Fruit fly (Drosophila melanogaster) whole organism, embryonic: ENCODE data around the gene Cpr92A.

Experiments used
- Atf-2 ChIP-seq: fragments of 200-800 bp; sonication (Bioruptor generic); optimal IDR thresholded peaks from 2 replicates; lab custom pipeline; 2016; ENCODE audit warnings: missing biosample characterization, missing genetic modification characterization
- CG10209 ChIP-seq: fragments of 200-800 bp; sonication (Bioruptor generic); optimal IDR thresholded peaks from 3 replicates; lab custom pipeline; 2017; ENCODE audit warnings: missing biosample characterization, mild to moderate bottlenecking, missing genetic modification characterization, missing genetic modification reagents
- CG10267 ChIP-seq: fragments of 200-800 bp; sonication (Bioruptor generic); optimal IDR thresholded peaks from 2 replicates; lab custom pipeline; 2018; ENCODE audit warnings: missing biosample characterization, mild to moderate bottlenecking, missing genetic modification characterization, moderate library complexity
- CG12155 ChIP-seq: fragments of 200-800 bp; sonication (Bioruptor generic); optimal IDR thresholded peaks from 3 replicates; lab custom pipeline; 2016; ENCODE audit warnings: missing biosample characterization, missing genetic modification characterization
- CG13123 ChIP-seq: fragments of 200-800 bp; sonication (Bioruptor generic); optimal IDR thresholded peaks from 2 replicates; lab custom pipeline; 2016; ENCODE audit warnings: missing biosample characterization, missing genetic modification characterization
- CG13296 ChIP-seq: fragments of 200-800 bp; sonication (Bioruptor generic); optimal IDR thresholded peaks from 3 replicates; lab custom pipeline; 2018; ENCODE audit warnings: missing biosample characterization, mild to moderate bottlenecking, missing genetic modification characterization
- CG14860 ChIP-seq: fragments of 200-800 bp; sonication (Bioruptor generic); IDR thresholded peaks from 3 replicates; pipeline ENCODE4 v1.3.6; 2022; ENCODE audit warnings: missing biosample characterization, missing genetic modification characterization; ENCODE audit not compliant: partially characterized antibody
- CG15601 ChIP-seq: fragments of 200-800 bp; sonication (Bioruptor generic); optimal IDR thresholded peaks from 3 replicates; lab custom pipeline; 2019; ENCODE audit warnings: missing biosample characterization, mild to moderate bottlenecking, missing genetic modification characterization, moderate library complexity
- CG17359 ChIP-seq: fragments of 200-800 bp; sonication (Bioruptor generic); optimal IDR thresholded peaks from 3 replicates; lab custom pipeline; 2018; ENCODE audit warnings: missing biosample characterization, mild to moderate bottlenecking, missing genetic modification characterization, moderate library complexity
- CG17361 ChIP-seq: fragments of 200-800 bp; sonication (Bioruptor generic); IDR thresholded peaks from 3 replicates; pipeline ENCODE4 v1.3.6; 2022; ENCODE audit warnings: missing biosample characterization, missing genetic modification characterization
- CG17612 ChIP-seq: fragments of 200-800 bp; sonication (Bioruptor generic); IDR thresholded peaks from 2 replicates; pipeline ENCODE4 v1.3.6; 2022; ENCODE audit warnings: missing biosample characterization, missing genetic modification characterization
- CG18619 ChIP-seq: fragments of 200-800 bp; sonication (Bioruptor generic); optimal IDR thresholded peaks from 3 replicates; lab custom pipeline; 2017; ENCODE audit warnings: missing biosample characterization, mild to moderate bottlenecking, missing genetic modification characterization
- CG2116 ChIP-seq: fragments of 200-800 bp; sonication (Bioruptor generic); optimal IDR thresholded peaks from 3 replicates; lab custom pipeline; 2018; ENCODE audit warnings: missing biosample characterization, mild to moderate bottlenecking, missing genetic modification characterization
- CG2202 ChIP-seq: fragments of 200-800 bp; sonication (Bioruptor generic); optimal IDR thresholded peaks from 2 replicates; lab custom pipeline; 2018; ENCODE audit warnings: missing biosample characterization, mild to moderate bottlenecking, missing genetic modification characterization
- CG34376 ChIP-seq: fragments of 200-800 bp; sonication (Bioruptor generic); optimal IDR thresholded peaks from 2 replicates; lab custom pipeline; 2018; ENCODE audit warnings: missing biosample characterization, mild to moderate bottlenecking, missing genetic modification characterization
- CG4360 ChIP-seq: fragments of 200-800 bp; sonication (Bioruptor generic); IDR thresholded peaks from 2 replicates; pipeline ENCODE4 v1.3.6; 2022; ENCODE audit warnings: missing biosample characterization, missing genetic modification characterization
- CG4617 ChIP-seq: fragments of 200-800 bp; sonication (Bioruptor generic); optimal IDR thresholded peaks from 3 replicates; lab custom pipeline; 2016; ENCODE audit warnings: missing biosample characterization, missing genetic modification characterization, borderline replicate concordance
- CG6175 ChIP-seq: fragments of 200-800 bp; sonication (Bioruptor generic); IDR thresholded peaks from 3 replicates; pipeline ENCODE4 v1.3.6; 2022; ENCODE audit warnings: missing biosample characterization, missing genetic modification characterization
- CG8478 ChIP-seq: fragments of >200 bp; optimal IDR thresholded peaks from 2 replicates; lab custom pipeline; 2018
- CTCF ChIP-seq: fragments of 200-800 bp; sonication (Bioruptor generic); optimal IDR thresholded peaks from 2 replicates; lab custom pipeline; 2017; ENCODE audit warnings: missing biosample characterization, mild to moderate bottlenecking, missing genetic modification characterization, moderate library complexity
- Chrac-16 ChIP-seq: fragments of 200-800 bp; sonication (Bioruptor generic); optimal IDR thresholded peaks from 3 replicates; lab custom pipeline; 2016; ENCODE audit warnings: missing biosample characterization, missing genetic modification characterization
- CoRest ChIP-seq: fragments of 200-800 bp; sonication (Bioruptor generic); optimal IDR thresholded peaks from 3 replicates; lab custom pipeline; 2018; ENCODE audit warnings: missing biosample characterization, mild to moderate bottlenecking, missing genetic modification characterization, moderate library complexity
- Dbx ChIP-seq: fragments of 200-800 bp; sonication (Bioruptor generic); IDR thresholded peaks from 3 replicates; pipeline ENCODE4 v1.3.6; 2022; ENCODE audit warnings: missing biosample characterization, missing genetic modification characterization
- Deaf1 ChIP-seq: fragments of 200-800 bp; optimal IDR thresholded peaks from 3 replicates; lab custom pipeline; 2019; ENCODE audit warnings: missing biosample characterization, mild to moderate bottlenecking, missing genetic modification characterization, moderate library complexity
- Dll ChIP-seq: fragments of 200-800 bp; sonication (Bioruptor generic); IDR thresholded peaks from 4 replicates; pipeline ENCODE4 v1.3.6; 2022; ENCODE audit warnings: missing biosample characterization, missing genetic modification characterization; ENCODE audit not compliant: partially characterized antibody
- Doc3 ChIP-seq: fragments of 200-800 bp; sonication (Bioruptor generic); IDR thresholded peaks from 3 replicates; pipeline ENCODE4 v1.3.6; 2022; ENCODE audit warnings: missing biosample characterization, missing genetic modification characterization; ENCODE audit not compliant: partially characterized antibody
- E2f1 ChIP-seq: fragments of 200-800 bp; sonication (Bioruptor generic); IDR thresholded peaks from 2 replicates; pipeline ENCODE4 v1.3.6; 2022; ENCODE audit warnings: missing biosample characterization, missing genetic modification characterization
- E2f2 ChIP-seq: fragments of 200-800 bp; sonication (Bioruptor generic); IDR thresholded peaks from 2 replicates; pipeline ENCODE4 v1.3.6; 2022; ENCODE audit warnings: missing biosample characterization, missing genetic modification characterization
- Fer3 ChIP-seq: fragments of 200-800 bp; sonication (Bioruptor generic); optimal IDR thresholded peaks from 2 replicates; lab custom pipeline; 2018; ENCODE audit warnings: missing biosample characterization, mild to moderate bottlenecking, missing genetic modification characterization, moderate library complexity
- HLH54F ChIP-seq: fragments of 200-800 bp; sonication (Bioruptor generic); optimal IDR thresholded peaks from 3 replicates; lab custom pipeline; 2016; ENCODE audit warnings: missing biosample characterization, missing genetic modification characterization
- Hand ChIP-seq: fragments of 200-800 bp; sonication (Bioruptor generic); optimal IDR thresholded peaks from 2 replicates; lab custom pipeline; 2017; ENCODE audit warnings: mild to moderate bottlenecking, missing biosample characterization, missing genetic modification reagents, missing genetic modification characterization
- Lim3 ChIP-seq: fragments of 200-800 bp; sonication (Bioruptor generic); IDR thresholded peaks from 2 replicates; pipeline ENCODE4 v1.3.6; 2022; ENCODE audit warnings: missing biosample characterization, missing genetic modification characterization
- Nf-YC ChIP-seq: fragments of 200-800 bp; optimal IDR thresholded peaks from 3 replicates; lab custom pipeline; 2019; ENCODE audit warnings: missing biosample characterization, mild to moderate bottlenecking, missing genetic modification characterization, moderate library complexity
- Ravus ChIP-seq: fragments of 200-800 bp; sonication (Bioruptor generic); IDR thresholded peaks from 2 replicates; pipeline ENCODE4 v1.3.6; 2022; ENCODE audit warnings: missing biosample characterization, missing genetic modification characterization
- Sry-δ ChIP-seq: fragments of 200-800 bp; sonication (Bioruptor generic); optimal IDR thresholded peaks from 2 replicates; lab custom pipeline; 2016; ENCODE audit warnings: missing biosample characterization, missing genetic modification characterization
- Vsx1 ChIP-seq: fragments of 200-800 bp; sonication (Bioruptor generic); optimal IDR thresholded peaks from 2 replicates; lab custom pipeline; 2017; ENCODE audit warnings: missing biosample characterization, mild to moderate bottlenecking, missing genetic modification characterization, missing genetic modification reagents
- bcd ChIP-seq: fragments of 200-800 bp; sonication (Bioruptor generic); optimal IDR thresholded peaks from 2 replicates; lab custom pipeline; 2017; ENCODE audit warnings: missing biosample characterization, mild to moderate bottlenecking, missing genetic modification characterization
- chn ChIP-seq: fragments of 200-800 bp; sonication (Bioruptor generic); optimal IDR thresholded peaks from 2 replicates; lab custom pipeline; 2016; ENCODE audit warnings: missing biosample characterization, missing genetic modification characterization
- da ChIP-seq: fragments of 200-800 bp; sonication (Bioruptor generic); optimal IDR thresholded peaks from 2 replicates; lab custom pipeline; 2016; ENCODE audit warnings: missing biosample characterization, missing genetic modification characterization
- dan ChIP-seq: fragments of 200-800 bp; sonication (Bioruptor generic); IDR thresholded peaks from 2 replicates; pipeline ENCODE4 v1.3.6; 2022; ENCODE audit warnings: missing biosample characterization, missing genetic modification characterization
- eve ChIP-seq, 2 experiments: fragments of >200 bp; optimal IDR thresholded peaks; 2 replicates each; lab custom pipeline; 2017; ENCODE audit warnings: missing biosample characterization in 2 of 2, missing genetic modification characterization in 2 of 2
- hth ChIP-seq: fragments of >200 bp; optimal IDR thresholded peaks from 2 replicates; lab custom pipeline; 2017; ENCODE audit warnings: inconsistent platforms
- ind ChIP-seq: fragments of 200-800 bp; sonication (Bioruptor generic); optimal IDR thresholded peaks from 3 replicates; lab custom pipeline; 2016; ENCODE audit warnings: missing biosample characterization, missing genetic modification characterization
- insv ChIP-seq, 2 experiments: fragments of 200-800 bp; sonication (Bioruptor generic); optimal IDR thresholded peaks; 3 replicates each; lab custom pipeline; 2016 to 2018; ENCODE audit warnings: missing biosample characterization in 2 of 2, missing genetic modification characterization in 2 of 2
- jigr1 ChIP-seq: fragments of 200-800 bp; sonication (Bioruptor generic); IDR thresholded peaks from 3 replicates; pipeline ENCODE4 v1.3.6; 2022; ENCODE audit warnings: missing biosample characterization, missing genetic modification characterization
- knrl ChIP-seq: fragments of 200-800 bp; sonication (Bioruptor generic); IDR thresholded peaks from 3 replicates; pipeline ENCODE4 v1.3.6; 2022; ENCODE audit warnings: missing biosample characterization, missing genetic modification characterization; ENCODE audit not compliant: partially characterized antibody
- lilli ChIP-seq: fragments of 200-800 bp; sonication (Bioruptor generic); optimal IDR thresholded peaks from 3 replicates; lab custom pipeline; 2016; ENCODE audit warnings: missing biosample characterization, missing genetic modification characterization
- maf-S ChIP-seq: fragments of 200-800 bp; sonication (Bioruptor generic); optimal IDR thresholded peaks from 2 replicates; lab custom pipeline; 2016; ENCODE audit warnings: missing biosample characterization, missing genetic modification characterization
- scrt ChIP-seq: fragments of 200-800 bp; sonication (Bioruptor generic); optimal IDR thresholded peaks from 2 replicates; lab custom pipeline; 2018; ENCODE audit warnings: missing biosample characterization, mild to moderate bottlenecking, missing genetic modification characterization, moderate library complexity
- sens ChIP-seq: fragments of 200-800 bp; sonication (Bioruptor generic); peaks from one replicate; lab custom pipeline; 2016; ENCODE audit warnings: missing biosample characterization, missing genetic modification characterization
- sob ChIP-seq: fragments of 200-800 bp; sonication (Bioruptor generic); IDR thresholded peaks from 2 replicates; pipeline ENCODE4 v1.3.6; 2022; ENCODE audit warnings: missing biosample characterization, missing genetic modification characterization
- trh ChIP-seq: fragments of 200-800 bp; sonication (Bioruptor generic); optimal IDR thresholded peaks from 2 replicates; lab custom pipeline; 2016; ENCODE audit warnings: missing biosample characterization, missing genetic modification characterization
- vnd ChIP-seq: fragments of 200-800 bp; sonication (Bioruptor generic); IDR thresholded peaks from 3 replicates; pipeline ENCODE4 v1.3.6; 2022; ENCODE audit warnings: missing biosample characterization, missing genetic modification characterization; ENCODE audit not compliant: partially characterized antibody

The Cpr92A gene

dm6 chr3R:19642893-19643270 lies 44.1 kb upstream of the Cpr92A start (continued):
- TF ChIP-seq CG10209: no peak
- TF ChIP-seq Atf-2 (GFP tag; lab: Kevin White, UChicago): no peak
- TF ChIP-seq sob: peak; percentile 70
- no peak for TF ChIP-seq CG18619 (GFP tag; lab: Kevin White, UChicago)
- TF ChIP-seq CG4360 (GFP tag; lab: Robert Waterston, UW): no peak
- no peak for TF ChIP-seq CG8478 (lab: Kevin White, UChicago)
- no peak for TF ChIP-seq CTCF (GFP tag; lab: Kevin White, UChicago)
- TF ChIP-seq CG17361 (GFP tag; lab: Robert Waterston, UW): peak; percentile 47; the same call in 1 of the 3 replicates
- no peak for TF ChIP-seq HLH54F (GFP tag; lab: Kevin White, UChicago)
- TF ChIP-seq Fer3 (tag; lab: Kevin White, UChicago): peak; percentile 25
- TF ChIP-seq CG13296 (GFP tag; lab: Kevin White, UChicago): no peak
- TF ChIP-seq CG4617: no peak
- peak; percentile 47 for TF ChIP-seq CG2116 (GFP tag; lab: Kevin White, UChicago)
- TF ChIP-seq maf-S: no peak
- no peak for TF ChIP-seq bcd (GFP tag; lab: Kevin White, UChicago)
- no peak for TF ChIP-seq insv (GFP tag; optimal IDR thresholded peaks at IDR 0.05; lab: Kevin White, UChicago)
- peak; percentile 87 for TF ChIP-seq CG10267 (tag; lab: Kevin White, UChicago)
- TF ChIP-seq chn (GFP tag; lab: Kevin White, UChicago): no peak
- TF ChIP-seq ind: no peak
- TF ChIP-seq CG17359 (tag; lab: Kevin White, UChicago): no peak
- TF ChIP-seq CG12155 (GFP tag; lab: Kevin White, UChicago): peak; percentile 76
- no peak for TF ChIP-seq hth
- TF ChIP-seq Doc3: peak; percentile 81
- TF ChIP-seq Ravus (GFP tag; lab: Robert Waterston, UW): no peak
- no peak for TF ChIP-seq Chrac-16
- TF ChIP-seq vnd (GFP tag; lab: Robert Waterston, UW): peak; percentile 67; the same call in 1 of the 3 replicates
- TF ChIP-seq Dbx (GFP tag; lab: Robert Waterston, UW): peak; percentile 37; the same call in 1 of the 3 replicates
- TF ChIP-seq Hand: no peak
- no peak for TF ChIP-seq jigr1 (GFP tag; lab: Robert Waterston, UW)
- peak; percentile 87 for TF ChIP-seq sens (GFP tag; lab: Kevin White, UChicago)
- no peak for TF ChIP-seq trh (GFP tag; lab: Kevin White, UChicago)
- no peak for TF ChIP-seq CG2202 (tag; lab: Kevin White, UChicago)
- no peak for TF ChIP-seq CG17612 (GFP tag; lab: Robert Waterston, UW)
- TF ChIP-seq knrl (GFP tag; lab: Robert Waterston, UW): peak; percentile 80; the same call in 2 of the 3 replicates
- no peak for TF ChIP-seq da (GFP tag; lab: Kevin White, UChicago)
- no peak for TF ChIP-seq CG13123 (GFP tag; lab: Kevin White, UChicago)
- TF ChIP-seq Nf-YC (tag; lab: Kevin White, UChicago): no peak
- TF ChIP-seq E2f1 (GFP tag; lab: Robert Waterston, UW): peak; percentile 23; the same call in 1 of the 2 replicates
- TF ChIP-seq lilli: no peak
- TF ChIP-seq Deaf1 (tag; lab: Kevin White, UChicago): no peak
- TF ChIP-seq scrt (GFP tag; lab: Kevin White, UChicago): no peak
- peak; percentile 57 for TF ChIP-seq Sry-δ
- TF ChIP-seq CoRest (tag; lab: Kevin White, UChicago): no peak
- peak; percentile 70 for TF ChIP-seq E2f2 (GFP tag; lab: Robert Waterston, UW)
- TF ChIP-seq Vsx1 (GFP tag; lab: Kevin White, UChicago): no peak
- no peak for TF ChIP-seq Lim3 (GFP tag; lab: Robert Waterston, UW)
- TF ChIP-seq dan (GFP tag; lab: Robert Waterston, UW): no peak
- TF ChIP-seq CG15601 (tag; lab: Kevin White, UChicago): no peak
- TF ChIP-seq CG34376 (GFP tag; lab: Kevin White, UChicago): no peak
- TF ChIP-seq CG14860: peak; percentile 68
- no peak for TF ChIP-seq CG6175 (GFP tag; lab: Robert Waterston, UW)
- no peak for TF ChIP-seq eve (GFP tag; optimal IDR thresholded peaks at IDR 0.05; lab: Kevin White, UChicago)
- TF ChIP-seq Dll (GFP tag; lab: Robert Waterston, UW): peak; percentile 81
